Worm (Caenorhabditis elegans): ENCODE data around the gene nas-1.

nas-1 gene

ce11 chrIII:13435570-13435969, 30.0 kb downstream of the nas-1 start, which contains the start of gene F45G2.8:
TSS of gene F45G2.8 (minus strand) at chrIII:13435670.
- TF ChIP-seq aly-1 (tag; optimal IDR thresholded peaks at IDR 0.05) (no peak), F13C5.2 (tag; optimal IDR thresholded peaks at IDR 0.05) (no peak), hmg-4 (GFP tag; optimal IDR thresholded peaks at IDR 0.05) (no peak), tbx-11 (GFP tag; IDR thresholded peaks at IDR 0.05) (no peak), flt-1 (GFP tag; IDR thresholded peaks at IDR 0.05) (no peak), hmbx-1 (tag; optimal IDR thresholded peaks at IDR 0.05) (no peak), ama-1 (optimal IDR thresholded peaks at IDR 0.05) (no peak), hnd-1 (tag; optimal IDR thresholded peaks at IDR 0.05) (no peak), tbx-37 (GFP tag; conservative IDR thresholded peaks at IDR 0.05) (no peak), ceh-13 (GFP tag; optimal IDR thresholded peaks at IDR 0.05) (no peak), scrt-1 (GFP tag; IDR thresholded peaks at IDR 0.05) (no peak)

ce11 chrIII:13436843-13437242, 31.2 kb downstream of the nas-1 start, which contains the start of gene F45G2.9:
TSS of gene F45G2.9 (minus strand) at chrIII:13436943.
- TF ChIP-seq aly-1 (tag; optimal IDR thresholded peaks at IDR 0.05) (no peak), ceh-36 (tag; optimal IDR thresholded peaks at IDR 0.05) (no peak), scrt-1 (GFP tag; IDR thresholded peaks at IDR 0.05) (no peak), pes-1 (GFP tag; IDR thresholded peaks at IDR 0.05) (no peak), tra-4 (tag; optimal IDR thresholded peaks at IDR 0.05) (no peak), F13C5.2 (tag; optimal IDR thresholded peaks at IDR 0.05) (no peak), hmbx-1 (tag; optimal IDR thresholded peaks at IDR 0.05) (no peak), sea-1 (GFP tag; conservative IDR thresholded peaks at IDR 0.05) (no peak), B0310.2 (tag; optimal IDR thresholded peaks at IDR 0.05) (no peak)

- TF ChIP-seq sea-1 (GFP tag; conservative IDR thresholded peaks at IDR 0.05), result no peak
- peak; percentile 35; the same call in 1 of the 2 replicates for TF ChIP-seq tbx-37 (GFP tag; conservative IDR thresholded peaks at IDR 0.05)
Observed at ce11 chrIII:13439415-13439814, 33.8 kb downstream of the nas-1 start, which contains the start of gene ciao-2B. TSS of gene ciao-2B (minus strand) at chrIII:13439544.

- peak; percentile 25; the same call in 1 of the 2 replicates for TF ChIP-seq tbx-11 (GFP tag; IDR thresholded peaks at IDR 0.05)
- TF ChIP-seq pes-1 (GFP tag; IDR thresholded peaks at IDR 0.05), result peak; percentile 39; the same call in 1 of the 2 replicates
Observed at ce11 chrIII:13447439-13447838, 41.8 kb downstream of the nas-1 start.

- 0 out of 2 replicates have a peak, but pooled peaks have one; percentile 32 for TF ChIP-seq tbx-37 (GFP tag; conservative IDR thresholded peaks at IDR 0.05)
Observed at ce11 chrIII:13448235-13448634, 42.6 kb downstream of the nas-1 start.

- TF ChIP-seq tbx-37 (GFP tag; conservative IDR thresholded peaks at IDR 0.05) (no peak), hnd-1 (tag; optimal IDR thresholded peaks at IDR 0.05) (no peak), pes-1 (GFP tag; IDR thresholded peaks at IDR 0.05) (no peak), flt-1 (GFP tag; IDR thresholded peaks at IDR 0.05) (no peak), ceh-13 (GFP tag; optimal IDR thresholded peaks at IDR 0.05) (no peak), tra-4 (tag; optimal IDR thresholded peaks at IDR 0.05) (no peak), B0310.2 (tag; optimal IDR thresholded peaks at IDR 0.05) (no peak), ets-7 (tag; optimal IDR thresholded peaks at IDR 0.05) (no peak), hmbx-1 (tag; optimal IDR thresholded peaks at IDR 0.05) (no peak), ceh-36 (tag; optimal IDR thresholded peaks at IDR 0.05) (no peak)
Observed at ce11 chrIII:13452824-13453223, 47.2 kb downstream of the nas-1 start.

ce11 chrIII:13455207-13455606, 49.6 kb downstream of the nas-1 start, which contains the start of gene cua-1:
TSS of gene cua-1 (minus strand) at chrIII:13455307.
- TF ChIP-seq ama-1 (optimal IDR thresholded peaks at IDR 0.05) (no peak), ets-7 (tag; optimal IDR thresholded peaks at IDR 0.05) (no peak), tbx-11 (GFP tag; IDR thresholded peaks at IDR 0.05) (no peak), pes-1 (GFP tag; IDR thresholded peaks at IDR 0.05) (no peak), sea-1 (GFP tag; conservative IDR thresholded peaks at IDR 0.05) (no peak), ceh-13 (GFP tag; optimal IDR thresholded peaks at IDR 0.05) (no peak), flt-1 (GFP tag; IDR thresholded peaks at IDR 0.05) (no peak), F13C5.2 (tag; optimal IDR thresholded peaks at IDR 0.05) (no peak)

ce11 chrIII:13455816-13456215, 50.2 kb downstream of the nas-1 start:
- no peak for TF ChIP-seq hmg-4 (GFP tag; optimal IDR thresholded peaks at IDR 0.05)
- no peak for TF ChIP-seq aly-1 (tag; optimal IDR thresholded peaks at IDR 0.05)
- TF ChIP-seq pes-1 (GFP tag; IDR thresholded peaks at IDR 0.05), result no peak
- no peak for TF ChIP-seq tbx-11 (GFP tag; IDR thresholded peaks at IDR 0.05)
- no peak for TF ChIP-seq sea-1 (GFP tag; conservative IDR thresholded peaks at IDR 0.05)
- no peak for TF ChIP-seq tbx-37 (GFP tag; conservative IDR thresholded peaks at IDR 0.05)
- no peak for TF ChIP-seq F13C5.2 (tag; optimal IDR thresholded peaks at IDR 0.05)
- TF ChIP-seq flt-1 (GFP tag; IDR thresholded peaks at IDR 0.05), result no peak
- no peak for TF ChIP-seq scrt-1 (GFP tag; IDR thresholded peaks at IDR 0.05)
- TF ChIP-seq ceh-13 (GFP tag; optimal IDR thresholded peaks at IDR 0.05), result no peak
- TF ChIP-seq ceh-36 (tag; optimal IDR thresholded peaks at IDR 0.05), result no peak
- no peak for TF ChIP-seq tra-4 (tag; optimal IDR thresholded peaks at IDR 0.05)
- no peak for TF ChIP-seq hnd-1 (tag; optimal IDR thresholded peaks at IDR 0.05)
- no peak for TF ChIP-seq B0310.2 (tag; optimal IDR thresholded peaks at IDR 0.05)
- TF ChIP-seq ama-1 (optimal IDR thresholded peaks at IDR 0.05), result no peak
- TF ChIP-seq ets-7 (tag; optimal IDR thresholded peaks at IDR 0.05), result no peak

- TF ChIP-seq aly-1 (tag; optimal IDR thresholded peaks at IDR 0.05) (no peak), ets-7 (tag; optimal IDR thresholded peaks at IDR 0.05) (no peak), B0310.2 (tag; optimal IDR thresholded peaks at IDR 0.05) (no peak), ama-1 (optimal IDR thresholded peaks at IDR 0.05) (no peak), flt-1 (GFP tag; IDR thresholded peaks at IDR 0.05) (no peak), hnd-1 (tag; optimal IDR thresholded peaks at IDR 0.05) (no peak), F13C5.2 (tag; optimal IDR thresholded peaks at IDR 0.05) (no peak), hmg-4 (GFP tag; optimal IDR thresholded peaks at IDR 0.05) (no peak), tbx-11 (GFP tag; IDR thresholded peaks at IDR 0.05) (no peak), ceh-13 (GFP tag; optimal IDR thresholded peaks at IDR 0.05) (no peak)
Observed at ce11 chrIII:13457305-13457704, 51.7 kb downstream of the nas-1 start.
